Fruit fly (Drosophila melanogaster): ENCODE results near the gene Cmpk.

The Cmpk gene

dm6 chr3R:26008892-26009539 lies 46.2 kb downstream of the Cmpk start (continued):
- TF ChIP-seq Blimp-1 (GFP tag; optimal IDR thresholded peaks at IDR 0.05) (peak; percentile 90), CG7745 (tag; optimal IDR thresholded peaks at IDR 0.05) (no peak), CG3163 (GFP tag; optimal IDR thresholded peaks at IDR 0.05) (peak; percentile 53), dimm (GFP tag; IDR thresholded peaks at IDR 0.05) (peak; percentile 61), CG1603 (tag; optimal IDR thresholded peaks at IDR 0.05) (peak; percentile 89), CG15073 (GFP tag; optimal IDR thresholded peaks at IDR 0.05) (peak; percentile 63), ap (GFP tag; IDR thresholded peaks at IDR 0.05) (peak; percentile 85), CG30403 (GFP tag; optimal IDR thresholded peaks at IDR 0.05) (peak; percentile 92), unc-4 (GFP tag; IDR thresholded peaks at IDR 0.05; ENCODE audit: partially characterized antibody) (no peak), bcd (GFP tag; optimal IDR thresholded peaks at IDR 0.05) (peak; percentile 88), tll (GFP tag; optimal IDR thresholded peaks at IDR 0.05) (no peak), NC2β (GFP tag; optimal IDR thresholded peaks at IDR 0.05) (peak; percentile 80), tup (GFP tag; optimal IDR thresholded peaks at IDR 0.05) (peak; percentile 72), Gsc (GFP tag; IDR thresholded peaks at IDR 0.05) (peak; percentile 67), CG11504 (tag; optimal IDR thresholded peaks at IDR 0.05) (peak; percentile 93), CG11085 (GFP tag; IDR thresholded peaks at IDR 0.05) (peak; percentile 53; the same call in 1 of the 2 replicates), prd (optimal IDR thresholded peaks at IDR 0.05) (no peak), prd (GFP tag; IDR thresholded peaks at IDR 0.05) (peak; percentile 87), Fer2 (tag; optimal IDR thresholded peaks at IDR 0.05) (peak; percentile 52), Sry-δ (GFP tag; optimal IDR thresholded peaks at IDR 0.05) (peak; percentile 45), dm (GFP tag; optimal IDR thresholded peaks at IDR 0.05) (peak; percentile 74), crc (GFP tag; optimal IDR thresholded peaks at IDR 0.05) (peak; percentile 82), CG4328 (GFP tag; optimal IDR thresholded peaks at IDR 0.05) (peak; percentile 60), CG6791 (GFP tag; IDR thresholded peaks at IDR 0.05; ENCODE audit: partially characterized antibody) (no peak), ssp (GFP tag; IDR thresholded peaks at IDR 0.05) (peak; percentile 75), Spps (tag; optimal IDR thresholded peaks at IDR 0.05) (peak; percentile 86), sqz (GFP tag; optimal IDR thresholded peaks at IDR 0.05) (peak; percentile 97), Dp (GFP tag; optimal IDR thresholded peaks at IDR 0.05) (no peak), CG17328 (GFP tag; IDR thresholded peaks at IDR 0.05) (peak; percentile 85), CG10366 (GFP tag; IDR thresholded peaks at IDR 0.05) (peak; percentile 85), Dfd (GFP tag; optimal IDR thresholded peaks at IDR 0.05) (no peak), dmrt99B (tag; optimal IDR thresholded peaks at IDR 0.05) (peak; percentile 93), CG33557 (GFP tag; optimal IDR thresholded peaks at IDR 0.05) (peak; percentile 80), chinmo (GFP tag; IDR thresholded peaks at IDR 0.05; ENCODE audit: partially characterized antibody) (0 out of 4 replicates have a peak, but pooled peaks have one; percentile 22), cad (GFP tag; optimal IDR thresholded peaks at IDR 0.05) (no peak), CG18619 (GFP tag; optimal IDR thresholded peaks at IDR 0.05) (peak; percentile 83), hkb (optimal IDR thresholded peaks at IDR 0.05) (no peak), hkb (GFP tag; IDR thresholded peaks at IDR 0.05) (peak; percentile 88), CG2116 (GFP tag; optimal IDR thresholded peaks at IDR 0.05) (peak; percentile 34), cas (GFP tag; IDR thresholded peaks at IDR 0.05) (peak; percentile 38; the same call in 1 of the 2 replicates), toy (GFP tag; IDR thresholded peaks at IDR 0.05) (0 out of 2 replicates have a peak, but pooled peaks have one; percentile 24), repo (GFP tag; optimal IDR thresholded peaks at IDR 0.05) (peak; percentile 80), zen (tag; optimal IDR thresholded peaks at IDR 0.05) (peak; percentile 64), gt (GFP tag; IDR thresholded peaks at IDR 0.05) (peak; percentile 64), CG11398 (GFP tag; optimal IDR thresholded peaks at IDR 0.05) (peak; percentile 84), CG10979 (tag; optimal IDR thresholded peaks at IDR 0.05) (peak; percentile 91), wor (GFP tag; IDR thresholded peaks at IDR 0.05) (peak; percentile 73), CG6689 (GFP tag; IDR thresholded peaks at IDR 0.05) (peak; percentile 89), CG10959 (GFP tag; IDR thresholded peaks at IDR 0.05) (peak; percentile 69), CG34224 (GFP tag; IDR thresholded peaks at IDR 0.05; ENCODE audit: partially characterized antibody) (no peak)

All from whole organism, embryonic.